Worm (Caenorhabditis elegans): ENCODE data around the gene lips-9.
A peak's percentile ranks its signal among the peaks of the same experiment; 100 is the strongest.

The lips-9 gene

DNA sequence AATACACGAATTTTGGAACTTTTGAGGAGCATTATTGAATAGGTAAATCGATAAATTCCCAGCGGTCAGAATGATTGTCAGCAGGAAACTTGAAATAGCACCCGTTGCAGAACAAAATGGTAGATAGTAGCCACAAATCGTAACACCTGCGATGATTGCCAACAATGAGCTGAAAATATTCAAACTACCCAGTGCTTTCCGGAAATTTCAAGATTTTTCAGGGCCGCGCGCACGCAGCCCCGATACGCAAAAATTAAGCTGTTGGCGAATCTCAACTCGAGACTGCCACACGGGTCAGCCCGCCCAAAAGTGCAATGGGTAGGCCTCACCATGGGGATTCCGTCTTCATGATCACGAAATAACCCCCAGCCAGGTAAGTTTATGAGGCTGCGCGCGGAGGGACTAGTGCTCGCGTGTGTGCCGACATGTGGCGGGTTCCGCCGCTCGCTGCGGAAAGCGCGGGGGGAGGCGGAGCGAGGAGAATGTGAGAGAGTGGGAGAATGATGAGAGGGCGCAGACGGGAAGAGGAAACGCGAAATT lies 9.5 kb upstream of the lips-9 start (continued):
- TF ChIP-seq F23B12.7 (tag; optimal IDR thresholded peaks at IDR 0.05; ENCODE audit: insufficient read depth), result peak; percentile 95
- TF ChIP-seq akir-1 (GFP tag; optimal IDR thresholded peaks at IDR 0.05), result peak; percentile 69
- peak; percentile 100 for TF ChIP-seq ama-1 (optimal IDR thresholded peaks at IDR 0.05)
- TF ChIP-seq ama-1 (GFP tag; optimal IDR thresholded peaks at IDR 0.05), result peak; percentile 71 to 77
- TF ChIP-seq lin-35 (GFP tag; optimal IDR thresholded peaks at IDR 0.05), result peak in 2 of 3 experiments; percentile 63 to 79
- peak; percentile 98 for TF ChIP-seq F10E7.11 (tag; optimal IDR thresholded peaks at IDR 0.05)
- peak; percentile 96 for TF ChIP-seq snpc-1.3 (tag; optimal IDR thresholded peaks at IDR 0.05; ENCODE audit: insufficient read depth)
- TF ChIP-seq nhr-80 (tag; optimal IDR thresholded peaks at IDR 0.05), result peak; percentile 66
- TF ChIP-seq nhr-179 (tag; optimal IDR thresholded peaks at IDR 0.05), result peak; percentile 40
- TF ChIP-seq T26A5.8 (tag; optimal IDR thresholded peaks at IDR 0.05), result peak; percentile 52
- peak; percentile 96 for TF ChIP-seq F49E8.2 (tag; optimal IDR thresholded peaks at IDR 0.05; ENCODE audit: insufficient read depth)
- TF ChIP-seq F37B4.10 (GFP tag; IDR thresholded peaks at IDR 0.05), result peak; percentile 90; the same call in 1 of the 2 replicates
- peak; percentile 96 for TF ChIP-seq Y95B8A.8 (GFP tag; IDR thresholded peaks at IDR 0.05)
- peak; percentile 98 for TF ChIP-seq snpc-4 (GFP tag; optimal IDR thresholded peaks at IDR 0.05)
- peak; percentile 99 to 100 (median 99) for TF ChIP-seq snpc-4 (tag; optimal IDR thresholded peaks at IDR 0.05)
- peak; percentile 67 for TF ChIP-seq xnd-1 (tag; optimal IDR thresholded peaks at IDR 0.05)
- no peak for TF ChIP-seq pha-4 (tag; optimal IDR thresholded peaks at IDR 0.05)
- TF ChIP-seq athp-1 (tag; optimal IDR thresholded peaks at IDR 0.05), result peak; percentile 94
- peak; percentile 86 for TF ChIP-seq F22D6.2 (tag; optimal IDR thresholded peaks at IDR 0.05)
- TF ChIP-seq K12H6.12 (tag; optimal IDR thresholded peaks at IDR 0.05), result peak; percentile 89
- TF ChIP-seq mel-28 (tag; optimal IDR thresholded peaks at IDR 0.05; ENCODE audit: borderline replicate concordance), result peak; percentile 92
- peak; percentile 93 for TF ChIP-seq sptf-2 (GFP tag; optimal IDR thresholded peaks at IDR 0.05)
- TF ChIP-seq madf-3 (GFP tag; IDR thresholded peaks at IDR 0.05), result peak; percentile 68
- TF ChIP-seq egrh-3 (GFP tag; IDR thresholded peaks at IDR 0.05), result peak; percentile 98
- TF ChIP-seq ekl-4 (GFP tag; IDR thresholded peaks at IDR 0.05), result peak; percentile 97
- TF ChIP-seq repo-1 (tag; optimal IDR thresholded peaks at IDR 0.05), result peak; percentile 98
- TF ChIP-seq mcd-1 (GFP tag; IDR thresholded peaks at IDR 0.05), result peak; percentile 95
- TF ChIP-seq ceh-91 (GFP tag; IDR thresholded peaks at IDR 0.05), result peak; percentile 77
- peak; percentile 85 for TF ChIP-seq C17E4.6 (GFP tag; IDR thresholded peaks at IDR 0.05)
- TF ChIP-seq T07F8.4 (tag; optimal IDR thresholded peaks at IDR 0.05), result peak; percentile 87
- TF ChIP-seq F57A8.1 (GFP tag; optimal IDR thresholded peaks at IDR 0.05), result peak; percentile 68
- peak; percentile 95 for TF ChIP-seq tlf-1 (GFP tag; optimal IDR thresholded peaks at IDR 0.05)
- peak; percentile 90 for TF ChIP-seq F57C9.4 (tag; optimal IDR thresholded peaks at IDR 0.05)
- TF ChIP-seq lin-40 (tag; optimal IDR thresholded peaks at IDR 0.05), result peak; percentile 97
- peak; percentile 52 for TF ChIP-seq B0261.1 (tag; optimal IDR thresholded peaks at IDR 0.05)
- peak; percentile 93 for TF ChIP-seq Y53G8AR.9 (GFP tag; conservative IDR thresholded peaks at IDR 0.05)
- peak; percentile 28 for TF ChIP-seq efl-1 (GFP tag; optimal IDR thresholded peaks at IDR 0.05)
- peak; percentile 92 for TF ChIP-seq die-1 (tag; optimal IDR thresholded peaks at IDR 0.05)
- TF ChIP-seq D2030.7 (GFP tag; IDR thresholded peaks at IDR 0.05), result peak; percentile 99
- TF ChIP-seq lin-26 (GFP tag; IDR thresholded peaks at IDR 0.05), result peak; percentile 96
- TF ChIP-seq mxl-1 (tag; optimal IDR thresholded peaks at IDR 0.05), result peak; percentile 90
- TF ChIP-seq rcor-1 (GFP tag; IDR thresholded peaks at IDR 0.05), result peak; percentile 91
- peak; percentile 39; the same call in 1 of the 2 replicates for TF ChIP-seq nhr-120 (GFP tag; IDR thresholded peaks at IDR 0.05)
- peak; percentile 90 for TF ChIP-seq K11D2.4 (GFP tag; IDR thresholded peaks at IDR 0.05)
- peak; percentile 96 for TF ChIP-seq hrde-1 (tag; optimal IDR thresholded peaks at IDR 0.05; ENCODE audit: borderline replicate concordance)
- TF ChIP-seq gei-17 (GFP tag; optimal IDR thresholded peaks at IDR 0.05), result peak; percentile 94
- peak; percentile 80 for TF ChIP-seq Y53F4B.3 (GFP tag; IDR thresholded peaks at IDR 0.05)
- TF ChIP-seq aptf-3 (GFP tag; IDR thresholded peaks at IDR 0.05), result 0 out of 2 replicates have a peak, but pooled peaks have one; percentile 39
